Worm (Caenorhabditis elegans): ENCODE measurements around the gene arp-6.
A peak's percentile ranks its signal among the peaks of the same experiment; 100 is the strongest.

Gene arp-6

ce11 chrII:8065985-8066384, 28.8 kb upstream of the arp-6 start, which contains the start of gene pdha-1:
pdha-1 (plus strand) TSS chrII:8066285.
- TF ChIP-seq nhr-90 (tag; optimal IDR thresholded peaks at IDR 0.05; ENCODE audit: poor library complexity) = no peak
- TF ChIP-seq sup-37 (GFP tag; optimal IDR thresholded peaks at IDR 0.05) = no peak
- no peak for TF ChIP-seq swsn-7 (tag; optimal IDR thresholded peaks at IDR 0.05)
- TF ChIP-seq nhr-12 (tag; optimal IDR thresholded peaks at IDR 0.05) = no peak
- TF ChIP-seq isw-1 (GFP tag; IDR thresholded peaks at IDR 0.05) = no peak
- TF ChIP-seq unc-86 (tag; optimal IDR thresholded peaks at IDR 0.05) = no peak
- TF ChIP-seq alr-1 (tag; optimal IDR thresholded peaks at IDR 0.05; ENCODE audit: borderline replicate concordance) = no peak
- no peak for TF ChIP-seq F16B12.6 (tag; optimal IDR thresholded peaks at IDR 0.05)
- no peak for TF ChIP-seq hpl-2 (GFP tag; optimal IDR thresholded peaks at IDR 0.05)
- TF ChIP-seq unc-62 (GFP tag; optimal IDR thresholded peaks at IDR 0.05) = no peak
- TF ChIP-seq nhr-47 (tag; optimal IDR thresholded peaks at IDR 0.05) = no peak

ce11 chrII:8062334-8062791, 25.2 kb upstream of the arp-6 start, which contains the start of gene ufd-2:
ufd-2 (plus strand) TSS chrII:8062741.
- TF ChIP-seq tlp-1 (tag; optimal IDR thresholded peaks at IDR 0.05) (peak; percentile 23), nhr-90 (tag; optimal IDR thresholded peaks at IDR 0.05; ENCODE audit: poor library complexity) (peak; percentile 60), lin-13 (GFP tag; optimal IDR thresholded peaks at IDR 0.05) (peak; percentile 53), fkh-4 (tag; optimal IDR thresholded peaks at IDR 0.05; ENCODE audit: borderline replicate concordance) (no peak), lsy-2 (tag; optimal IDR thresholded peaks at IDR 0.05) (peak; percentile 67 to 89), pax-3 (tag; optimal IDR thresholded peaks at IDR 0.05) (peak; percentile 60), rnt-1 (tag; optimal IDR thresholded peaks at IDR 0.05) (peak; percentile 86), dsc-1 (tag; optimal IDR thresholded peaks at IDR 0.05) (peak; percentile 30), vab-15 (tag; optimal IDR thresholded peaks at IDR 0.05) (peak; percentile 77), nhr-237 (tag; optimal IDR thresholded peaks at IDR 0.05) (peak; percentile 4), blmp-1 (tag; optimal IDR thresholded peaks at IDR 0.05) (peak; percentile 55), sup-37 (GFP tag; optimal IDR thresholded peaks at IDR 0.05) (no peak), C04F5.9 (tag; optimal IDR thresholded peaks at IDR 0.05) (peak; percentile 11), lin-39 (tag; optimal IDR thresholded peaks at IDR 0.05) (no peak), sptf-1 (tag; optimal IDR thresholded peaks at IDR 0.05) (no peak), egl-13 (tag; optimal IDR thresholded peaks at IDR 0.05) (no peak), ces-1 (GFP tag; optimal IDR thresholded peaks at IDR 0.05) (no peak), tbx-2 (tag; optimal IDR thresholded peaks at IDR 0.05) (no peak), ztf-4 (tag; optimal IDR thresholded peaks at IDR 0.05) (no peak), elt-3 (tag; optimal IDR thresholded peaks at IDR 0.05) (no peak), ceh-88 (GFP tag; IDR thresholded peaks at IDR 0.05) (no peak), nhr-77 (tag; optimal IDR thresholded peaks at IDR 0.05) (peak; percentile 67), grh-1 (GFP tag; IDR thresholded peaks at IDR 0.05) (no peak), sox-4 (tag; optimal IDR thresholded peaks at IDR 0.05) (no peak), C16A3.4 (tag; optimal IDR thresholded peaks at IDR 0.05) (peak; percentile 85), ama-1 (optimal IDR thresholded peaks at IDR 0.05) (no peak), snpc-4 (tag; optimal IDR thresholded peaks at IDR 0.05) (no peak), fkh-8 (tag; optimal IDR thresholded peaks at IDR 0.05) (peak; percentile 70), hpl-2 (GFP tag; optimal IDR thresholded peaks at IDR 0.05) (no peak), hlh-4 (tag; optimal IDR thresholded peaks at IDR 0.05) (no peak), zip-4 (GFP tag; optimal IDR thresholded peaks at IDR 0.05) (no peak), jun-1 (tag; optimal IDR thresholded peaks at IDR 0.05) (peak; percentile 50), unc-86 (tag; optimal IDR thresholded peaks at IDR 0.05) (peak; percentile 46), aha-1 (tag; optimal IDR thresholded peaks at IDR 0.05) (no peak), lir-3 (tag; optimal IDR thresholded peaks at IDR 0.05; ENCODE audit: poor library complexity) (peak; percentile 68), mdl-1 (tag; optimal IDR thresholded peaks at IDR 0.05) (peak in 1 of 2 experiments; percentile 35), snu-23 (GFP tag; optimal IDR thresholded peaks at IDR 0.05) (peak; percentile 65), efl-3 (GFP tag; optimal IDR thresholded peaks at IDR 0.05) (no peak), ztf-11 (tag; optimal IDR thresholded peaks at IDR 0.05) (peak in 1 of 2 experiments; percentile 25), unc-30 (tag; optimal IDR thresholded peaks at IDR 0.05) (no peak), nhr-28 (tag; optimal IDR thresholded peaks at IDR 0.05) (no peak), unc-98 (GFP tag; IDR thresholded peaks at IDR 0.05) (no peak), lin-15B (tag; optimal IDR thresholded peaks at IDR 0.05) (peak; percentile 90), F16B12.6 (tag; optimal IDR thresholded peaks at IDR 0.05) (peak; percentile 66), mep-1 (tag; optimal IDR thresholded peaks at IDR 0.05) (peak; percentile 70)

Measured in whole organism, L1 larva.